Worm (Caenorhabditis elegans) whole organism, L4 larva: Measurements from ENCODE around the gene znf-622.

Source experiments
- F49E8.2 ChIP-seq: sonication (generic microtip); optimal IDR thresholded peaks from 2 replicates; lab custom pipeline; 2016; ENCODE audit warnings: missing compliant biosample characterization, mild to moderate bottlenecking, missing genetic modification characterization, borderline replicate concordance
- R02D3.7 ChIP-seq: fragments of 150-350 bp; sonication (generic microtip); optimal IDR thresholded peaks from 3 replicates; lab custom pipeline; 2014; ENCODE audit warnings: missing biosample characterization, missing genetic modification characterization
- T20F7.1 ChIP-seq: fragments of 200-800 bp; sonication (Bioruptor generic); optimal IDR thresholded peaks from 2 replicates; lab custom pipeline; 2018; ENCODE audit warnings: mild to moderate bottlenecking, missing genetic modification characterization, missing compliant biosample characterization
- Y75B8A.6 ChIP-seq: fragments of 200-800 bp; sonication (Bioruptor generic); IDR thresholded peaks from 2 replicates; pipeline ENCODE4 v1.3.6; 2022; ENCODE audit warnings: missing genetic modification reagents, missing genetic modification characterization, missing compliant biosample characterization
- aha-1 ChIP-seq: fragments of 150-350 bp; peaks from one replicate; lab custom pipeline; 2014; ENCODE audit warnings: missing biosample characterization, missing genetic modification characterization
- ama-1 ChIP-seq: fragments of 150-350 bp; optimal IDR thresholded peaks from 2 replicates; lab custom pipeline; 2014; ENCODE audit warnings: inconsistent platforms, mixed read lengths
- arid-1 ChIP-seq: fragments of 200-800 bp; sonication (Bioruptor generic); conservative IDR thresholded peaks from 2 replicates; pipeline ENCODE4 v1.3.6; 2022; ENCODE audit warnings: missing genetic modification reagents, missing genetic modification characterization, missing compliant biosample characterization
- ceh-32 ChIP-seq: sonication (generic microtip); optimal IDR thresholded peaks from 2 replicates; lab custom pipeline; 2016; ENCODE audit warnings: mild to moderate bottlenecking, missing genetic modification characterization, missing compliant biosample characterization; ENCODE audit not compliant: poor library complexity
- daf-8 ChIP-seq: fragments of 200-800 bp; sonication (Bioruptor generic); IDR thresholded peaks from 2 replicates; pipeline ENCODE4 v1.3.6; 2022; ENCODE audit warnings: missing genetic modification characterization, missing compliant biosample characterization
- dmd-6 ChIP-seq: fragments of 200-800 bp; sonication (Bioruptor generic); IDR thresholded peaks from 2 replicates; pipeline ENCODE4 v1.3.6; 2022; ENCODE audit warnings: missing genetic modification reagents, missing genetic modification characterization, missing compliant biosample characterization
- dpl-1 ChIP-seq: fragments of 150-350 bp; optimal IDR thresholded peaks from 2 replicates; lab custom pipeline; 2014; ENCODE audit warnings: missing biosample characterization, missing genetic modification reagents, missing genetic modification characterization
- dve-1 ChIP-seq: sonication (generic microtip); optimal IDR thresholded peaks from 2 replicates; lab custom pipeline; 2017; ENCODE audit warnings: antibody characterized with exemption, mild to moderate bottlenecking, missing genetic modification characterization, missing compliant biosample characterization; ENCODE audit not compliant: insufficient read depth
- egl-43 ChIP-seq: fragments of 200-800 bp; sonication (Bioruptor generic); IDR thresholded peaks from 2 replicates; pipeline ENCODE4 v1.3.6; 2022; ENCODE audit warnings: missing genetic modification reagents, missing genetic modification characterization, missing compliant biosample characterization
- fkh-10 ChIP-seq: fragments of 150-350 bp; optimal IDR thresholded peaks from 2 replicates; lab custom pipeline; 2014; ENCODE audit warnings: missing biosample characterization, missing genetic modification reagents, missing genetic modification characterization
- fos-1 ChIP-seq: fragments of 150-350 bp; optimal IDR thresholded peaks from 2 replicates; lab custom pipeline; 2014; ENCODE audit warnings: missing biosample characterization, missing genetic modification characterization
- hif-1 ChIP-seq, 2 experiments: sonication (generic microtip); optimal IDR thresholded peaks; 2 replicates each; lab custom pipeline; 2016 to 2017; ENCODE audit warnings: missing compliant biosample characterization in 2 of 2, missing genetic modification characterization in 2 of 2, missing genetic modification reagents in 2 of 2, missing genotype in 2 of 2, mild to moderate bottlenecking in 1 of 2
- hmg-1.1 ChIP-seq: fragments of 200-800 bp; sonication (Bioruptor generic); IDR thresholded peaks from 2 replicates; pipeline ENCODE4 v1.3.6; 2022; ENCODE audit warnings: missing genetic modification reagents, missing genetic modification characterization, missing compliant biosample characterization
- lin-1 ChIP-seq: fragments of 200-800 bp; sonication (Bioruptor generic); IDR thresholded peaks from 2 replicates; pipeline ENCODE4 v1.3.6; 2022; ENCODE audit warnings: missing genetic modification reagents, missing genetic modification characterization, missing compliant biosample characterization
- lin-38 ChIP-seq: fragments of 200-800 bp; sonication (Bioruptor generic); IDR thresholded peaks from 2 replicates; pipeline ENCODE4 v1.3.6; 2022; ENCODE audit warnings: missing genetic modification reagents, missing genetic modification characterization, missing compliant biosample characterization
- lin-39 ChIP-seq: fragments of 150-350 bp; optimal IDR thresholded peaks from 2 replicates; lab custom pipeline; 2014; ENCODE audit warnings: missing biosample characterization, missing genetic modification reagents, missing genetic modification characterization
- lir-3 ChIP-seq: sonication (generic microtip); optimal IDR thresholded peaks from 2 replicates; lab custom pipeline; 2016; ENCODE audit warnings: mild to moderate bottlenecking, missing genetic modification characterization, missing compliant biosample characterization
- lsy-2 ChIP-seq, 2 experiments: fragments of 150-350 bp in 1 of 2; sonication (generic microtip) in 1 of 2; optimal IDR thresholded peaks; 2 replicates each; lab custom pipeline; 2014 to 2017; ENCODE audit warnings: missing biosample characterization in 2 of 2, missing genetic modification characterization in 2 of 2
- mdt-29 ChIP-seq: fragments of 200-800 bp; sonication (Bioruptor generic); IDR thresholded peaks from 2 replicates; pipeline ENCODE4 v1.3.6; 2022; ENCODE audit warnings: missing genetic modification reagents, missing genetic modification characterization, missing compliant biosample characterization
- mep-1 ChIP-seq: fragments of 150-350 bp; sonication (generic microtip); optimal IDR thresholded peaks from 3 replicates; lab custom pipeline; 2014; ENCODE audit warnings: missing biosample characterization, missing genetic modification characterization
- mes-2 ChIP-seq: sonication (generic microtip); optimal IDR thresholded peaks from 2 replicates; lab custom pipeline; 2016; ENCODE audit warnings: missing genotype, mild to moderate bottlenecking, missing genetic modification characterization, missing compliant biosample characterization; ENCODE audit not compliant: poor library complexity, severe bottlenecking
- nhr-28 ChIP-seq: fragments of 150-350 bp; optimal IDR thresholded peaks from 2 replicates; lab custom pipeline; 2014; ENCODE audit warnings: missing biosample characterization, missing genetic modification characterization
- nhr-42 ChIP-seq: fragments of 200-800 bp; sonication (Bioruptor generic); IDR thresholded peaks from 2 replicates; pipeline ENCODE4 v1.3.6; 2022; ENCODE audit warnings: missing genetic modification characterization, missing compliant biosample characterization
- sdz-12 ChIP-seq: fragments of 200-800 bp; sonication (Bioruptor generic); optimal IDR thresholded peaks from 2 replicates; lab custom pipeline; 2018; ENCODE audit warnings: mild to moderate bottlenecking, missing genetic modification characterization, missing compliant biosample characterization
- tag-97 ChIP-seq: fragments of 200-800 bp; sonication (Bioruptor generic); IDR thresholded peaks from 2 replicates; pipeline ENCODE4 v1.3.6; 2022; ENCODE audit warnings: missing genetic modification characterization, missing compliant biosample characterization
- unc-62 ChIP-seq, 3 experiments: fragments of 150-350 bp in 1 of 3; sonication (generic microtip); optimal IDR thresholded peaks in 2 of 3; peaks in 1 of 3; 1 replicate in 1 of 3; 2 replicates in 2 of 3; lab custom pipeline; 2014 to 2017; ENCODE audit warnings: missing biosample characterization in 3 of 3, missing genetic modification characterization in 3 of 3, missing genetic modification reagents in 3 of 3, missing genotype in 1 of 3
- vab-7 ChIP-seq: fragments of 200-800 bp; sonication (Bioruptor generic); IDR thresholded peaks from 2 replicates; pipeline ENCODE4 v1.3.6; 2022; ENCODE audit warnings: missing genetic modification reagents, missing genetic modification characterization, missing compliant biosample characterization
- zfp-2 ChIP-seq: sonication (generic microtip); optimal IDR thresholded peaks from 2 replicates; lab custom pipeline; 2016; ENCODE audit warnings: mild to moderate bottlenecking, missing genetic modification characterization, missing compliant biosample characterization
- zfp-3 ChIP-seq: fragments of 200-800 bp; sonication (Bioruptor generic); conservative IDR thresholded peaks from 2 replicates; pipeline ENCODE4 v1.3.6; 2022; ENCODE audit warnings: missing genetic modification reagents, missing genetic modification characterization, missing compliant biosample characterization
- zip-2 ChIP-seq: fragments of 150-350 bp; optimal IDR thresholded peaks from 2 replicates; lab custom pipeline; 2014; ENCODE audit warnings: missing biosample characterization, missing genetic modification characterization

Gene znf-622

ce11 chrIII:6379129-6379528 lies 2.3 kb upstream of the znf-622 start, which contains the start of gene C16A3.6 (continued):
- TF ChIP-seq R02D3.7 (tag; lab: Kevin White, UChicago), result no peak
- TF ChIP-seq fos-1 (tag; lab: Kevin White, UChicago), result no peak
- TF ChIP-seq mdt-29 (GFP tag; lab: Robert Waterston, UW), result no peak
- TF ChIP-seq sdz-12 (GFP tag; lab: Kevin White, UChicago), result no peak
- no peak for TF ChIP-seq vab-7 (GFP tag; lab: Robert Waterston, UW)
- TF ChIP-seq zfp-3 (GFP tag; lab: Robert Waterston, UW), result no peak
- no peak for TF ChIP-seq lin-1 (GFP tag; lab: Robert Waterston, UW)
- peak; percentile 72 for TF ChIP-seq mes-2 (tag; lab: Kevin White, UChicago)
- TF ChIP-seq lin-39 (tag; lab: Kevin White, UChicago), result no peak
- TF ChIP-seq dmd-6 (GFP tag; lab: Robert Waterston, UW), result no peak
- TF ChIP-seq tag-97, result no peak
- no peak for TF ChIP-seq lir-3 (tag; lab: Kevin White, UChicago)
- no peak for TF ChIP-seq fkh-10 (GFP tag; lab: Kevin White, UChicago)
- TF ChIP-seq F49E8.2 (tag; lab: Kevin White, UChicago), result no peak
- TF ChIP-seq, all 104 proteins: peak for 16

ce11 chrIII:6380472-6380871 lies 962 bp upstream of the znf-622 start, which contains the start of gene C16A3.5:
Gene C16A3.5 (plus strand): TSS chrIII:6380772.
- TF ChIP-seq aha-1 (tag; lab: Kevin White, UChicago) (no peak), lin-1 (GFP tag; lab: Robert Waterston, UW) (no peak), zfp-2 (tag; lab: Kevin White, UChicago) (no peak), dmd-6 (GFP tag; lab: Robert Waterston, UW) (no peak), ama-1 (lab: Kevin White, UChicago) (peak; percentile 55)

- TF ChIP-seq hif-1 (tag; optimal IDR thresholded peaks at IDR 0.05; lab: Kevin White, UChicago) (peak in 1 of 2 experiments; percentile 20), lin-38 (GFP tag; lab: Robert Waterston, UW) (peak; percentile 39; the same call in 1 of the 2 replicates), mes-2 (tag; lab: Kevin White, UChicago) (peak; percentile 40), dve-1 (peak; percentile 19), daf-8 (GFP tag; lab: Robert Waterston, UW) (no peak), unc-62 (GFP tag; optimal IDR thresholded peaks at IDR 0.05 in 1 of 2; lab: Kevin White, UChicago) (peak in 1 of 2 experiments; percentile 14), unc-62 (tag; optimal IDR thresholded peaks at IDR 0.05; lab: Kevin White, UChicago) (no peak), dpl-1 (GFP tag; lab: Kevin White, UChicago) (peak; percentile 24), nhr-28 (tag; lab: Kevin White, UChicago) (peak; percentile 5), T20F7.1 (GFP tag; lab: Kevin White, UChicago) (no peak), ama-1 (lab: Kevin White, UChicago) (no peak), hmg-1.1 (GFP tag; lab: Robert Waterston, UW) (0 out of 2 replicates have a peak, but pooled peaks have one; percentile 46), mep-1 (tag; lab: Kevin White, UChicago) (peak; percentile 8), lsy-2 (tag; optimal IDR thresholded peaks at IDR 0.05; lab: Kevin White, UChicago) (peak; percentile 56 to 97)
These were observed 1.7 kb downstream of the znf-622 start, which contains the start of gene let-716 for ce11 chrIII:6382987-6383602. Gene let-716 (plus strand): TSS chrIII:6383552.

ce11 chrIII:6389533-6389932 lies 8.1 kb downstream of the znf-622 start, which contains the start of gene C16A3.2:
Gene C16A3.2 (plus strand): TSS chrIII:6389833.
- TF ChIP-seq egl-43 (GFP tag; lab: Robert Waterston, UW) (no peak), Y75B8A.6 (GFP tag; lab: Robert Waterston, UW) (no peak), arid-1 (GFP tag; lab: Robert Waterston, UW) (no peak), nhr-42 (GFP tag; lab: Robert Waterston, UW) (no peak), ceh-32 (tag; lab: Kevin White, UChicago) (no peak), zip-2 (tag; lab: Kevin White, UChicago) (no peak)
- TF ChIP-seq, all 104 proteins: peak for 0
